Fruit fly (Drosophila melanogaster) whole organism, prepupa: Measurements from ENCODE around the gene Tcs5.

ENCODE experiments used
- Blimp-1 ChIP-seq: fragments of 200-800 bp; sonication (Bioruptor generic); optimal IDR thresholded peaks from 3 replicates; lab custom pipeline; 2017; ENCODE audit warnings: missing biosample characterization, missing genetic modification characterization, mild to moderate bottlenecking, moderate library complexity, missing genetic modification reagents
- CG10631 ChIP-seq: fragments of 200-800 bp; sonication (Bioruptor generic); optimal IDR thresholded peaks from 2 replicates; lab custom pipeline; 2016; ENCODE audit warnings: missing biosample characterization, missing genetic modification characterization
- CG10669 ChIP-seq: fragments of 200-800 bp; sonication (Bioruptor generic); optimal IDR thresholded peaks from 3 replicates; lab custom pipeline; 2018; ENCODE audit warnings: missing biosample characterization, mild to moderate bottlenecking, missing genetic modification characterization, moderate library complexity
- CG11294 ChIP-seq: fragments of 200-800 bp; sonication (Bioruptor generic); IDR thresholded peaks from 2 replicates; pipeline ENCODE4 v1.3.6; 2022; ENCODE audit warnings: missing biosample characterization, missing genetic modification characterization
- CG11762 ChIP-seq: fragments of 200-800 bp; sonication (Bioruptor generic); optimal IDR thresholded peaks from 3 replicates; lab custom pipeline; 2016; ENCODE audit warnings: missing biosample characterization, missing genetic modification characterization; ENCODE audit not compliant: insufficient read depth
- CG11902 ChIP-seq: fragments of 200-800 bp; sonication (Bioruptor generic); optimal IDR thresholded peaks from 3 replicates; lab custom pipeline; 2016; ENCODE audit warnings: missing biosample characterization, missing genetic modification characterization
- CG15336 ChIP-seq: fragments of 200-800 bp; sonication (Bioruptor generic); IDR thresholded peaks from 2 replicates; pipeline ENCODE4 v1.3.6; 2022; ENCODE audit warnings: missing biosample characterization, missing genetic modification characterization
- CG1621 ChIP-seq: fragments of 200-800 bp; sonication (Bioruptor generic); optimal IDR thresholded peaks from 3 replicates; lab custom pipeline; 2018; ENCODE audit warnings: missing biosample characterization, mild to moderate bottlenecking, missing genetic modification characterization
- CG16779 ChIP-seq: fragments of 200-800 bp; sonication (Bioruptor generic); optimal IDR thresholded peaks from 3 replicates; lab custom pipeline; 2017; ENCODE audit warnings: missing biosample characterization, mild to moderate bottlenecking, missing genetic modification characterization
- CG3032 ChIP-seq: fragments of 200-800 bp; optimal IDR thresholded peaks from 2 replicates; lab custom pipeline; 2019; ENCODE audit warnings: missing biosample characterization, mild to moderate bottlenecking, missing genetic modification characterization, moderate library complexity
- CG31627 ChIP-seq: fragments of 200-800 bp; sonication (Bioruptor generic); optimal IDR thresholded peaks from 3 replicates; lab custom pipeline; 2016; ENCODE audit warnings: missing biosample characterization, missing genetic modification characterization
- CG32006 ChIP-seq: fragments of 200-800 bp; sonication (Bioruptor generic); optimal IDR thresholded peaks from 3 replicates; lab custom pipeline; 2017; ENCODE audit warnings: missing biosample characterization, mild to moderate bottlenecking, missing genetic modification characterization
- CG3919 ChIP-seq: fragments of 200-800 bp; sonication (Bioruptor generic); optimal IDR thresholded peaks from 3 replicates; lab custom pipeline; 2016; ENCODE audit warnings: missing biosample characterization, missing genetic modification characterization
- CG4318 ChIP-seq: fragments of 200-800 bp; sonication (Bioruptor generic); optimal IDR thresholded peaks from 3 replicates; lab custom pipeline; 2017; ENCODE audit warnings: missing biosample characterization, mild to moderate bottlenecking, missing genetic modification characterization
- CG6792 ChIP-seq: fragments of 200-800 bp; sonication (Bioruptor generic); optimal IDR thresholded peaks from 3 replicates; lab custom pipeline; 2016; ENCODE audit warnings: missing biosample characterization, missing genetic modification characterization
- CG6854 ChIP-seq: fragments of 200-800 bp; sonication (Bioruptor generic); optimal IDR thresholded peaks from 2 replicates; lab custom pipeline; 2017; ENCODE audit warnings: missing biosample characterization, mild to moderate bottlenecking, missing genetic modification characterization
- CG7368 ChIP-seq: fragments of 200-800 bp; sonication (Bioruptor generic); optimal IDR thresholded peaks from 3 replicates; lab custom pipeline; 2016; ENCODE audit warnings: missing biosample characterization, missing genetic modification characterization
- CG8119 ChIP-seq: fragments of 200-800 bp; sonication (Bioruptor generic); IDR thresholded peaks from 3 replicates; pipeline ENCODE4 v1.3.6; 2022; ENCODE audit warnings: missing biosample characterization, missing genetic modification characterization
- CG8319 ChIP-seq: fragments of 200-800 bp; sonication (Bioruptor generic); optimal IDR thresholded peaks from 3 replicates; lab custom pipeline; 2016; ENCODE audit warnings: missing biosample characterization, missing genetic modification characterization
- CG8632 ChIP-seq: fragments of 200-800 bp; sonication (Bioruptor generic); optimal IDR thresholded peaks from 3 replicates; lab custom pipeline; 2016; ENCODE audit warnings: missing biosample characterization, missing genetic modification characterization
- CG9139 ChIP-seq: fragments of 200-800 bp; sonication (Bioruptor generic); optimal IDR thresholded peaks from 3 replicates; lab custom pipeline; 2017; ENCODE audit warnings: missing biosample characterization, mild to moderate bottlenecking, missing genetic modification characterization
- Eip75B ChIP-seq: fragments of 200-800 bp; sonication (Bioruptor generic); optimal IDR thresholded peaks from 3 replicates; lab custom pipeline; 2016; ENCODE audit warnings: missing biosample characterization, missing genetic modification characterization
- Eip78C ChIP-seq: fragments of 200-800 bp; sonication (Bioruptor generic); peaks from one replicate; lab custom pipeline; 2016; ENCODE audit warnings: missing biosample characterization, missing genetic modification characterization
- Eip93F ChIP-seq: fragments of 200-800 bp; sonication (Bioruptor generic); optimal IDR thresholded peaks from 2 replicates; lab custom pipeline; 2016; ENCODE audit warnings: missing biosample characterization, mild to moderate bottlenecking, missing genetic modification characterization
- Ets96B ChIP-seq: fragments of 200-800 bp; optimal IDR thresholded peaks from 2 replicates; lab custom pipeline; 2019; ENCODE audit warnings: missing biosample characterization, mild to moderate bottlenecking, missing genetic modification characterization, moderate library complexity
- Gug ChIP-seq: fragments of 200-800 bp; sonication (Bioruptor generic); IDR thresholded peaks from 2 replicates; pipeline ENCODE4 v1.3.6; 2022; ENCODE audit warnings: missing biosample characterization, missing genetic modification characterization
- Hr39 ChIP-seq: fragments of 200-800 bp; sonication (Bioruptor generic); optimal IDR thresholded peaks from 2 replicates; lab custom pipeline; 2016; ENCODE audit warnings: missing biosample characterization, missing genetic modification characterization
- Hr4 ChIP-seq: fragments of 200-800 bp; sonication (Bioruptor generic); optimal IDR thresholded peaks from 3 replicates; lab custom pipeline; 2016; ENCODE audit warnings: missing biosample characterization, missing genetic modification characterization
- Lpt ChIP-seq: fragments of 200-800 bp; sonication (Bioruptor generic); optimal IDR thresholded peaks from 3 replicates; lab custom pipeline; 2016; ENCODE audit warnings: missing biosample characterization, missing genetic modification characterization
- OdsH ChIP-seq: fragments of 200-800 bp; sonication (Bioruptor generic); optimal IDR thresholded peaks from 3 replicates; lab custom pipeline; 2016; ENCODE audit warnings: missing biosample characterization, missing genetic modification characterization
- Sox102F ChIP-seq: fragments of 200-800 bp; sonication (Bioruptor generic); optimal IDR thresholded peaks from 2 replicates; lab custom pipeline; 2016; ENCODE audit warnings: missing biosample characterization, mild to moderate bottlenecking, missing genetic modification characterization
- Sox14 ChIP-seq: fragments of 200-800 bp; sonication (Bioruptor generic); optimal IDR thresholded peaks from 3 replicates; lab custom pipeline; 2016; ENCODE audit warnings: missing biosample characterization, missing genetic modification characterization
- achi ChIP-seq: fragments of 200-800 bp; sonication (Bioruptor generic); optimal IDR thresholded peaks from 3 replicates; lab custom pipeline; 2016; ENCODE audit warnings: missing biosample characterization, missing genetic modification characterization
- cyc ChIP-seq: fragments of 200-800 bp; sonication (Bioruptor generic); optimal IDR thresholded peaks from 3 replicates; lab custom pipeline; 2016; ENCODE audit warnings: missing biosample characterization, missing genetic modification characterization
- dac ChIP-seq: fragments of 200-800 bp; sonication (Bioruptor generic); optimal IDR thresholded peaks from 2 replicates; lab custom pipeline; 2017; ENCODE audit warnings: missing biosample characterization, mild to moderate bottlenecking, missing genetic modification characterization
- eg ChIP-seq: fragments of 200-800 bp; sonication (Bioruptor generic); IDR thresholded peaks from 3 replicates; pipeline ENCODE4 v1.3.6; 2022; ENCODE audit warnings: missing biosample characterization, missing genetic modification characterization
- esn ChIP-seq: fragments of 200-800 bp; sonication (Bioruptor generic); optimal IDR thresholded peaks from 2 replicates; lab custom pipeline; 2016; ENCODE audit warnings: missing biosample characterization, mild to moderate bottlenecking, missing genetic modification characterization, moderate library complexity
- fd59A ChIP-seq: fragments of 200-800 bp; sonication (Bioruptor generic); optimal IDR thresholded peaks from 2 replicates; lab custom pipeline; 2017; ENCODE audit warnings: missing biosample characterization, mild to moderate bottlenecking, missing genetic modification characterization, missing genetic modification reagents
- fd85E ChIP-seq: fragments of 200-800 bp; sonication (Bioruptor generic); optimal IDR thresholded peaks from 3 replicates; lab custom pipeline; 2016; ENCODE audit warnings: missing biosample characterization, missing genetic modification characterization
- fkh ChIP-seq: fragments of 200-800 bp; sonication (Bioruptor generic); optimal IDR thresholded peaks from 3 replicates; lab custom pipeline; 2017; ENCODE audit warnings: missing biosample characterization, mild to moderate bottlenecking, missing genetic modification characterization, moderate library complexity
- lz ChIP-seq: fragments of 200-800 bp; sonication (Bioruptor generic); optimal IDR thresholded peaks from 3 replicates; lab custom pipeline; 2016; ENCODE audit warnings: missing biosample characterization, missing genetic modification characterization
- net ChIP-seq: fragments of 200-800 bp; sonication (Bioruptor generic); optimal IDR thresholded peaks from 3 replicates; lab custom pipeline; 2016; ENCODE audit warnings: missing biosample characterization, missing genetic modification characterization
- pdm3 ChIP-seq: fragments of 200-800 bp; sonication (Bioruptor generic); optimal IDR thresholded peaks from 3 replicates; lab custom pipeline; 2016; ENCODE audit warnings: missing biosample characterization, missing genetic modification characterization
- salr ChIP-seq, 2 experiments: fragments of 200-800 bp; sonication (Bioruptor generic); optimal IDR thresholded peaks; 3 replicates each; lab custom pipeline; 2016 to 2018; ENCODE audit warnings: missing biosample characterization in 2 of 2, missing genetic modification characterization in 2 of 2, mild to moderate bottlenecking in 1 of 2
- spab ChIP-seq: fragments of 200-800 bp; sonication (Bioruptor generic); optimal IDR thresholded peaks from 2 replicates; lab custom pipeline; 2017; ENCODE audit warnings: missing biosample characterization, mild to moderate bottlenecking, missing genetic modification characterization, missing genetic modification reagents
- ss ChIP-seq, 2 experiments: fragments of 200-800 bp; sonication (Bioruptor generic); optimal IDR thresholded peaks; 2 replicates in 1 of 2; 3 replicates in 1 of 2; lab custom pipeline; 2017 to 2018; ENCODE audit warnings: mild to moderate bottlenecking in 2 of 2, missing biosample characterization in 2 of 2, missing genetic modification characterization in 2 of 2, moderate library complexity in 1 of 2
- svp ChIP-seq: fragments of 200-800 bp; sonication (Bioruptor generic); peaks from one replicate; lab custom pipeline; 2016; ENCODE audit warnings: missing biosample characterization, missing genetic modification characterization
- topi ChIP-seq: fragments of 200-800 bp; sonication (Bioruptor generic); optimal IDR thresholded peaks from 3 replicates; lab custom pipeline; 2016; ENCODE audit warnings: missing biosample characterization, missing genetic modification characterization
- vri ChIP-seq: fragments of 200-800 bp; sonication (Bioruptor generic); optimal IDR thresholded peaks from 3 replicates; lab custom pipeline; 2016; ENCODE audit warnings: missing biosample characterization, mild to moderate bottlenecking, missing genetic modification characterization

Gene Tcs5

dm6 chr3L:5139312-5139711, at the start of gene Tcs5, which contains the start of gene CHMP2B (continued):
- TF ChIP-seq CG15336 (peak; percentile 99), spab (GFP tag; lab: Kevin White, UChicago) (peak; percentile 100), Sox102F (GFP tag; lab: Kevin White, UChicago) (peak; percentile 100), CG10669 (GFP tag; lab: Kevin White, UChicago) (peak; percentile 99), dac (peak; percentile 100), CG3919 (GFP tag; lab: Kevin White, UChicago) (peak; percentile 100), CG9139 (peak; percentile 99), Eip93F (peak; percentile 99)
- TF ChIP-seq, all 60 proteins: peak for 60

dm6 chr3L:5188402-5188801, 49.2 kb upstream of the Tcs5 start:
- peak; percentile 20 for TF ChIP-seq cyc (GFP tag; lab: Kevin White, UChicago)
- TF ChIP-seq achi (GFP tag; lab: Kevin White, UChicago): peak; percentile 41
- no peak for TF ChIP-seq CG6854 (GFP tag; lab: Kevin White, UChicago)
- peak; percentile 55 for TF ChIP-seq Ets96B (tag; lab: Kevin White, UChicago)
- peak; percentile 75 for TF ChIP-seq Hr4 (GFP tag; lab: Kevin White, UChicago)
- peak; percentile 62 for TF ChIP-seq pdm3 (GFP tag; lab: Kevin White, UChicago)
- TF ChIP-seq CG11294 (GFP tag; lab: Robert Waterston, UW): no peak
- TF ChIP-seq Lpt (GFP tag; lab: Kevin White, UChicago): peak; percentile 18
- peak; percentile 47 for TF ChIP-seq CG10669 (GFP tag; lab: Kevin White, UChicago)
- peak; percentile 43 for TF ChIP-seq CG31627 (GFP tag; lab: Kevin White, UChicago)
- peak; percentile 58 for TF ChIP-seq Sox14 (GFP tag; lab: Kevin White, UChicago)
- TF ChIP-seq Eip75B (GFP tag; lab: Kevin White, UChicago): no peak
- TF ChIP-seq CG10631: peak; percentile 33
- no peak for TF ChIP-seq fd85E (GFP tag; lab: Kevin White, UChicago)
- no peak for TF ChIP-seq vri (GFP tag; lab: Kevin White, UChicago)
- TF ChIP-seq net: peak; percentile 55
- TF ChIP-seq esn: peak; percentile 47
- peak; percentile 63; the same call in 2 of the 3 replicates for TF ChIP-seq CG8119
- TF ChIP-seq salr (GFP tag; optimal IDR thresholded peaks at IDR 0.05; lab: Kevin White, UChicago): peak in 1 of 2 experiments; percentile 70
- TF ChIP-seq Hr39 (GFP tag; lab: Kevin White, UChicago): peak; percentile 51
- TF ChIP-seq CG8319 (GFP tag; lab: Kevin White, UChicago): peak; percentile 10
- peak; percentile 60 for TF ChIP-seq OdsH
- peak; percentile 29 for TF ChIP-seq fd59A (GFP tag; lab: Kevin White, UChicago)
- TF ChIP-seq CG1621 (tag; lab: Kevin White, UChicago): no peak
- peak; percentile 6 for TF ChIP-seq Sox102F (GFP tag; lab: Kevin White, UChicago)
- peak; percentile 30 for TF ChIP-seq CG11762 (GFP tag; lab: Kevin White, UChicago)
- no peak for TF ChIP-seq CG7368 (GFP tag; lab: Kevin White, UChicago)
- TF ChIP-seq Blimp-1 (GFP tag; lab: Kevin White, UChicago): no peak
- peak; percentile 84 for TF ChIP-seq CG32006
- no peak for TF ChIP-seq CG16779 (tag; lab: Kevin White, UChicago)
- TF ChIP-seq Gug (GFP tag; lab: Robert Waterston, UW): peak; percentile 42
- TF ChIP-seq CG6792 (GFP tag; lab: Kevin White, UChicago): no peak
- peak; percentile 76 for TF ChIP-seq eg
- peak; percentile 6 for TF ChIP-seq CG3032 (tag; lab: Kevin White, UChicago)
- TF ChIP-seq Eip93F: no peak
- no peak for TF ChIP-seq CG11902
- TF ChIP-seq Eip78C (GFP tag; lab: Kevin White, UChicago): peak; percentile 85
- no peak for TF ChIP-seq fkh (GFP tag; lab: Kevin White, UChicago)
- no peak for TF ChIP-seq dac
- peak; percentile 20 for TF ChIP-seq CG4318 (GFP tag; lab: Kevin White, UChicago)
- TF ChIP-seq lz (GFP tag; lab: Kevin White, UChicago): peak; percentile 30
- peak; percentile 7 for TF ChIP-seq CG8632 (GFP tag; lab: Kevin White, UChicago)
- TF ChIP-seq CG9139: no peak
- TF ChIP-seq CG15336: peak; percentile 57
- TF ChIP-seq svp (GFP tag; lab: Kevin White, UChicago): peak; percentile 69
- TF ChIP-seq topi (GFP tag; lab: Kevin White, UChicago): no peak
- peak in 1 of 2 experiments; percentile 36 for TF ChIP-seq ss (GFP tag; optimal IDR thresholded peaks at IDR 0.05; lab: Kevin White, UChicago)
